Worm (Caenorhabditis elegans) whole organism, L3 larva: ENCODE measurements around the gene nol-56.

ENCODE experiments used
- R02D3.7 ChIP-seq: fragments of 150-350 bp; optimal IDR thresholded peaks from 2 replicates; lab custom pipeline; 2014; ENCODE audit warnings: missing biosample characterization, missing genetic modification characterization
- ZK546.5 ChIP-seq: sonication (generic microtip); optimal IDR thresholded peaks from 2 replicates; lab custom pipeline; 2017; ENCODE audit warnings: missing biosample characterization, missing genetic modification characterization
- ama-1 ChIP-seq: fragments of 150-350 bp; optimal IDR thresholded peaks from 2 replicates; lab custom pipeline; 2018
- ceh-28 ChIP-seq: fragments of 150-350 bp; optimal IDR thresholded peaks from 2 replicates; lab custom pipeline; 2014; ENCODE audit warnings: missing biosample characterization, missing genetic modification reagents, missing genetic modification characterization
- ceh-82 ChIP-seq: fragments of 150-350 bp; optimal IDR thresholded peaks from 2 replicates; lab custom pipeline; 2014; ENCODE audit warnings: missing biosample characterization, missing genetic modification characterization
- daf-12 ChIP-seq: fragments of 150-350 bp; optimal IDR thresholded peaks from 2 replicates; lab custom pipeline; 2014; ENCODE audit warnings: missing biosample characterization, missing genetic modification reagents, missing genetic modification characterization
- egl-27 ChIP-seq: sonication (generic microtip); optimal IDR thresholded peaks from 4 replicates; lab custom pipeline; 2017; ENCODE audit warnings: missing biosample characterization, missing genetic modification reagents, missing genetic modification characterization
- elt-1 ChIP-seq: fragments of 150-350 bp; optimal IDR thresholded peaks from 2 replicates; lab custom pipeline; 2014; ENCODE audit warnings: missing biosample characterization, missing genetic modification characterization
- elt-2 ChIP-seq: sonication (generic microtip); optimal IDR thresholded peaks from 2 replicates; lab custom pipeline; 2016; ENCODE audit warnings: missing genetic modification reagents, mild to moderate bottlenecking, missing genetic modification characterization, missing compliant biosample characterization
- elt-3 ChIP-seq, 3 experiments: fragments of 150-350 bp in 1 of 3; sonication (generic microtip) in 2 of 3; optimal IDR thresholded peaks; 2 replicates in 2 of 3; 4 replicates in 1 of 3; lab custom pipeline; 2014 to 2017; ENCODE audit warnings: missing biosample characterization in 3 of 3, missing genetic modification characterization in 3 of 3
- eor-1 ChIP-seq, 2 experiments: fragments of 150-350 bp; optimal IDR thresholded peaks; 2 replicates each; lab custom pipeline; 2014 to 2018; ENCODE audit warnings: missing biosample characterization in 2 of 2, missing genetic modification characterization in 2 of 2
- fkh-10 ChIP-seq: sonication (generic microtip); optimal IDR thresholded peaks from 2 replicates; lab custom pipeline; 2017; ENCODE audit warnings: missing biosample characterization, missing genetic modification reagents, missing genetic modification characterization
- fkh-2 ChIP-seq: fragments of 150-350 bp; optimal IDR thresholded peaks from 2 replicates; lab custom pipeline; 2014; ENCODE audit warnings: missing biosample characterization, missing genetic modification reagents, missing genetic modification characterization
- fos-1 ChIP-seq: fragments of 150-350 bp; optimal IDR thresholded peaks from 2 replicates; lab custom pipeline; 2014; ENCODE audit warnings: missing biosample characterization, missing genetic modification characterization
- hmg-11 ChIP-seq: sonication (generic microtip); optimal IDR thresholded peaks from 2 replicates; lab custom pipeline; 2016; ENCODE audit warnings: missing genetic modification characterization, missing compliant biosample characterization
- jun-1 ChIP-seq: fragments of 150-350 bp; optimal IDR thresholded peaks from 2 replicates; lab custom pipeline; 2014; ENCODE audit warnings: missing biosample characterization, missing genetic modification reagents, missing genetic modification characterization
- lin-15B ChIP-seq: fragments of 150-350 bp; optimal IDR thresholded peaks from 2 replicates; lab custom pipeline; 2014; ENCODE audit warnings: missing biosample characterization, missing genetic modification characterization
- lin-39 ChIP-seq: fragments of 150-350 bp; optimal IDR thresholded peaks from 2 replicates; lab custom pipeline; 2018; ENCODE audit warnings: missing biosample characterization, missing genetic modification reagents, missing genetic modification characterization
- lsy-12 ChIP-seq: sonication (generic microtip); optimal IDR thresholded peaks from 2 replicates; lab custom pipeline; 2016; ENCODE audit warnings: mild to moderate bottlenecking, missing genetic modification characterization, missing compliant biosample characterization
- mdl-1 ChIP-seq: fragments of 150-350 bp; optimal IDR thresholded peaks from 2 replicates; lab custom pipeline; 2014; ENCODE audit warnings: missing biosample characterization, missing genetic modification characterization
- mml-1 ChIP-seq: fragments of 150-350 bp; sonication (generic microtip); optimal IDR thresholded peaks from 3 replicates; lab custom pipeline; 2014; ENCODE audit warnings: missing biosample characterization, missing genetic modification characterization
- nfya-1 ChIP-seq: sonication (generic microtip); optimal IDR thresholded peaks from 2 replicates; lab custom pipeline; 2017; ENCODE audit warnings: missing genetic modification characterization, mild to moderate bottlenecking, missing compliant biosample characterization, antibody characterized with exemption, moderate library complexity; ENCODE audit not compliant: insufficient read depth
- nhr-11 ChIP-seq: fragments of 150-350 bp; optimal IDR thresholded peaks from 2 replicates; lab custom pipeline; 2014; ENCODE audit warnings: missing biosample characterization, missing genetic modification characterization
- nhr-12 ChIP-seq: fragments of 150-350 bp; optimal IDR thresholded peaks from 2 replicates; lab custom pipeline; 2014; ENCODE audit warnings: missing biosample characterization, missing genetic modification characterization
- nhr-23 ChIP-seq: fragments of 150-350 bp; optimal IDR thresholded peaks from 2 replicates; lab custom pipeline; 2014; ENCODE audit warnings: missing biosample characterization, missing genetic modification reagents, missing genetic modification characterization
- nhr-25 ChIP-seq: sonication (generic microtip); optimal IDR thresholded peaks from 2 replicates; lab custom pipeline; 2017; ENCODE audit warnings: missing biosample characterization, missing genetic modification characterization
- nhr-28 ChIP-seq: fragments of 150-350 bp; optimal IDR thresholded peaks from 2 replicates; lab custom pipeline; 2014; ENCODE audit warnings: missing biosample characterization, missing genetic modification characterization
- nhr-43 ChIP-seq: sonication (generic microtip); optimal IDR thresholded peaks from 2 replicates; lab custom pipeline; 2016; ENCODE audit warnings: mild to moderate bottlenecking, missing genetic modification characterization, missing compliant biosample characterization; ENCODE audit not compliant: poor library complexity, severe bottlenecking
- nhr-67 ChIP-seq: fragments of 150-350 bp; optimal IDR thresholded peaks from 2 replicates; lab custom pipeline; 2014; ENCODE audit warnings: missing biosample characterization, missing genetic modification characterization
- nhr-76 ChIP-seq: fragments of 150-350 bp; sonication (generic microtip); optimal IDR thresholded peaks from 5 replicates; lab custom pipeline; 2014; ENCODE audit warnings: missing biosample characterization, missing genetic modification characterization
- nhr-77 ChIP-seq: fragments of 150-350 bp; optimal IDR thresholded peaks from 2 replicates; lab custom pipeline; 2014; ENCODE audit warnings: missing biosample characterization, missing genetic modification characterization
- pha-4 ChIP-seq: fragments of 150-350 bp; optimal IDR thresholded peaks from 2 replicates; lab custom pipeline; 2014; ENCODE audit warnings: missing biosample characterization, missing genetic modification reagents, missing genetic modification characterization
- pqm-1 ChIP-seq: fragments of 150-350 bp; optimal IDR thresholded peaks from 2 replicates; lab custom pipeline; 2017; ENCODE audit warnings: missing biosample characterization, missing genetic modification characterization, inconsistent platforms
- sea-2 ChIP-seq: fragments of 150-350 bp; sonication (generic microtip); optimal IDR thresholded peaks from 4 replicates; lab custom pipeline; 2014; ENCODE audit warnings: missing biosample characterization, missing genetic modification reagents, missing genetic modification characterization
- skn-1 ChIP-seq: fragments of 150-350 bp; optimal IDR thresholded peaks from 2 replicates; lab custom pipeline; 2014; ENCODE audit warnings: missing biosample characterization, missing genetic modification characterization
- snpc-4 ChIP-seq: fragments of 150-350 bp; optimal IDR thresholded peaks from 2 replicates; lab custom pipeline; 2014; ENCODE audit warnings: missing biosample characterization, missing genetic modification characterization
- unc-39 ChIP-seq: sonication (generic microtip); optimal IDR thresholded peaks from 4 replicates; lab custom pipeline; 2017; ENCODE audit warnings: missing biosample characterization, missing genetic modification characterization
- unc-62 ChIP-seq: fragments of 150-350 bp; sonication (generic microtip); optimal IDR thresholded peaks from 4 replicates; lab custom pipeline; 2014; ENCODE audit warnings: missing biosample characterization, missing genetic modification reagents, missing genetic modification characterization
- zag-1 ChIP-seq: fragments of 150-350 bp; optimal IDR thresholded peaks from 2 replicates; lab custom pipeline; 2014; ENCODE audit warnings: missing biosample characterization, missing genetic modification characterization
- ztf-11 ChIP-seq: fragments of 150-350 bp; optimal IDR thresholded peaks from 2 replicates; lab custom pipeline; 2014; ENCODE audit warnings: missing biosample characterization, missing genetic modification characterization

Gene nol-56

ce11 chrV:10361830-10362397 lies 9.1 kb upstream of the nol-56 start, which contains the start of gene cash-1:
cash-1 (plus strand) TSS chrV:10362261.
- no peak for TF ChIP-seq daf-12 (tag; lab: Kevin White, UChicago)
- no peak for TF ChIP-seq mdl-1 (tag; lab: Kevin White, UChicago)
- no peak for TF ChIP-seq ama-1 (lab: Kevin White, UChicago)
- TF ChIP-seq skn-1 = peak; percentile 38
- TF ChIP-seq lin-15B (tag; lab: Kevin White, UChicago) = peak; percentile 93
- TF ChIP-seq ceh-28 (tag; lab: Kevin White, UChicago) = peak; percentile 9
- no peak for TF ChIP-seq lsy-12 (tag; lab: Kevin White, UChicago)
- no peak for TF ChIP-seq nhr-11
- peak; percentile 60 for TF ChIP-seq pqm-1
- TF ChIP-seq unc-39 (tag; lab: Kevin White, UChicago) = no peak
- no peak for TF ChIP-seq fos-1
- peak; percentile 80 for TF ChIP-seq lin-39 (tag; lab: Kevin White, UChicago)
- TF ChIP-seq sea-2 (GFP tag; lab: Kevin White, UChicago) = no peak
- peak; percentile 74 for TF ChIP-seq nfya-1 (tag; lab: Kevin White, UChicago)
- TF ChIP-seq nhr-25 = peak; percentile 75
- no peak for TF ChIP-seq nhr-77
- no peak for TF ChIP-seq mml-1 (tag; lab: Kevin White, UChicago)
- peak; percentile 66 for TF ChIP-seq snpc-4 (tag; lab: Kevin White, UChicago)
- no peak for TF ChIP-seq eor-1 (tag; optimal IDR thresholded peaks at IDR 0.05; lab: Kevin White, UChicago)
- no peak for TF ChIP-seq egl-27 (tag; lab: Kevin White, UChicago)
- TF ChIP-seq pha-4 (tag; lab: Kevin White, UChicago) = peak; percentile 87
- peak; percentile 66 for TF ChIP-seq nhr-23 (tag; lab: Kevin White, UChicago)
- no peak for TF ChIP-seq ztf-11
- TF ChIP-seq zag-1 (tag; lab: Kevin White, UChicago) = no peak
- no peak for TF ChIP-seq fkh-10 (GFP tag; lab: Kevin White, UChicago)
- peak; percentile 77 for TF ChIP-seq elt-2 (tag; lab: Kevin White, UChicago)
- no peak for TF ChIP-seq unc-62

- TF ChIP-seq ceh-28 (tag; lab: Kevin White, UChicago) = no peak
Observed at ce11 chrV:10360186-10360585, 7.4 kb upstream of the nol-56 start.

ce11 chrV:10358238-10358637 lies 5.5 kb upstream of the nol-56 start, which contains the start of gene ttll-15:
ttll-15 (plus strand) TSS chrV:10358538.
- TF ChIP-seq lin-15B (tag; lab: Kevin White, UChicago) = no peak
- TF ChIP-seq nhr-25 = no peak
- no peak for TF ChIP-seq snpc-4 (tag; lab: Kevin White, UChicago)
- no peak for TF ChIP-seq nhr-11
- no peak for TF ChIP-seq nhr-28 (tag; lab: Kevin White, UChicago)
- TF ChIP-seq nhr-43 = no peak
- no peak for TF ChIP-seq sea-2 (GFP tag; lab: Kevin White, UChicago)
- TF ChIP-seq fos-1 = no peak
- TF ChIP-seq elt-3 (tag; optimal IDR thresholded peaks at IDR 0.05; lab: Kevin White, UChicago) = no peak

- no peak for TF ChIP-seq fos-1
- peak; percentile 20 for TF ChIP-seq pqm-1
- TF ChIP-seq elt-2 (tag; lab: Kevin White, UChicago) = peak; percentile 53
Observed at ce11 chrV:10357467-10357953, 4.7 kb upstream of the nol-56 start, which contains the start of gene ceeh-2. ceeh-2 (minus strand) TSS chrV:10357903.

- TF ChIP-seq nfya-1 (tag; lab: Kevin White, UChicago) (peak; percentile 80), R02D3.7 (peak; percentile 24), nhr-25 (peak; percentile 57), nhr-76 (tag; lab: Kevin White, UChicago) (no peak), nhr-12 (tag; lab: Kevin White, UChicago) (no peak), hmg-11 (tag; lab: Kevin White, UChicago) (peak; percentile 51), sea-2 (GFP tag; lab: Kevin White, UChicago) (no peak), snpc-4 (tag; lab: Kevin White, UChicago) (peak; percentile 81), pha-4 (tag; lab: Kevin White, UChicago) (peak; percentile 92), nhr-11 (no peak), ZK546.5 (tag; lab: Kevin White, UChicago) (no peak), nhr-28 (tag; lab: Kevin White, UChicago) (no peak), ceh-28 (tag; lab: Kevin White, UChicago) (peak; percentile 5), nhr-67 (tag; lab: Kevin White, UChicago) (no peak), elt-2 (tag; lab: Kevin White, UChicago) (peak; percentile 28), elt-1 (tag; lab: Kevin White, UChicago) (no peak), nhr-77 (no peak), mml-1 (tag; lab: Kevin White, UChicago) (no peak), fkh-2 (tag; lab: Kevin White, UChicago) (no peak), lin-39 (tag; lab: Kevin White, UChicago) (no peak), nhr-23 (tag; lab: Kevin White, UChicago) (peak; percentile 80), lin-15B (tag; lab: Kevin White, UChicago) (peak; percentile 90), pqm-1 (no peak), ceh-82 (tag; lab: Kevin White, UChicago) (no peak), elt-3 (tag; optimal IDR thresholded peaks at IDR 0.05; lab: Kevin White, UChicago) (no peak), nhr-43 (peak; percentile 92), lsy-12 (tag; lab: Kevin White, UChicago) (peak; percentile 54), jun-1 (tag; lab: Kevin White, UChicago) (no peak)
Observed at ce11 chrV:10355773-10356335, 3.1 kb upstream of the nol-56 start, which contains the start of gene sluh-7. sluh-7 (minus strand) TSS chrV:10355823.
